Fruit fly (Drosophila melanogaster): ENCODE results near the gene CG13051.

- TF ChIP-seq Hr39 (GFP tag; optimal IDR thresholded peaks at IDR 0.05): peak; percentile 11
- no peak for TF ChIP-seq Hr38 (GFP tag; optimal IDR thresholded peaks at IDR 0.05)
- TF ChIP-seq ss (GFP tag; optimal IDR thresholded peaks at IDR 0.05): no peak
- no peak for TF ChIP-seq Blimp-1 (GFP tag; optimal IDR thresholded peaks at IDR 0.05)
- TF ChIP-seq net (GFP tag; optimal IDR thresholded peaks at IDR 0.05): peak; percentile 41
- TF ChIP-seq dac (GFP tag; optimal IDR thresholded peaks at IDR 0.05): peak; percentile 40
- peak; percentile 65 for TF ChIP-seq Gug (GFP tag; IDR thresholded peaks at IDR 0.05)
- TF ChIP-seq CG32006 (GFP tag; optimal IDR thresholded peaks at IDR 0.05): peak; percentile 56
- TF ChIP-seq Lpt (GFP tag; optimal IDR thresholded peaks at IDR 0.05): peak; percentile 78
- 0 out of 2 replicates have a peak, but pooled peaks have one; percentile 38 for TF ChIP-seq CG11294 (GFP tag; IDR thresholded peaks at IDR 0.05)
These were observed 47.0 kb downstream of the CG13051 start for dm6 chr3L:16217935-16218334.

All from whole organism, prepupa.